Worm (Caenorhabditis elegans) whole organism, late embryonic: Measurements from ENCODE around the gene F36G9.15.

Experiments used
- C08G9.2 ChIP-seq: sonication (generic microtip); optimal IDR thresholded peaks from 2 replicates; lab custom pipeline; 2016; ENCODE audit warnings: mild to moderate bottlenecking, missing genetic modification characterization, moderate library complexity, missing compliant biosample characterization
- F13H6.1 ChIP-seq: sonication (generic microtip); optimal IDR thresholded peaks from 2 replicates; lab custom pipeline; 2016; ENCODE audit warnings: missing genetic modification characterization, missing compliant biosample characterization
- T23F11.4 ChIP-seq: fragments of 200-800 bp; sonication (Bioruptor generic); optimal IDR thresholded peaks from 2 replicates; lab custom pipeline; 2018; ENCODE audit warnings: mild to moderate bottlenecking, missing genetic modification characterization, missing compliant biosample characterization
- ahr-1 ChIP-seq: sonication (generic microtip); optimal IDR thresholded peaks from 2 replicates; lab custom pipeline; 2016; ENCODE audit warnings: missing genetic modification characterization, missing compliant biosample characterization
- ama-1 ChIP-seq: fragments of 150-350 bp; optimal IDR thresholded peaks from 2 replicates; lab custom pipeline; 2014
- ceh-14 ChIP-seq: sonication (generic microtip); optimal IDR thresholded peaks from 2 replicates; lab custom pipeline; 2016; ENCODE audit warnings: missing genotype, missing genetic modification characterization, missing compliant biosample characterization
- ceh-19 ChIP-seq: fragments of 200-800 bp; sonication (Bioruptor generic); optimal IDR thresholded peaks from 2 replicates; lab custom pipeline; 2018; ENCODE audit warnings: mild to moderate bottlenecking, missing genetic modification characterization, missing compliant biosample characterization
- ceh-2 ChIP-seq: sonication (generic microtip); optimal IDR thresholded peaks from 2 replicates; lab custom pipeline; 2016; ENCODE audit warnings: missing genotype, missing genetic modification characterization, missing compliant biosample characterization
- ceh-30 ChIP-seq: fragments of 150-350 bp; optimal IDR thresholded peaks from 2 replicates; lab custom pipeline; 2014; ENCODE audit warnings: missing biosample characterization, missing genetic modification characterization
- ceh-31 ChIP-seq: sonication (generic microtip); optimal IDR thresholded peaks from 2 replicates; lab custom pipeline; 2016; ENCODE audit warnings: missing genetic modification characterization, missing compliant biosample characterization
- ceh-34 ChIP-seq: sonication (generic microtip); optimal IDR thresholded peaks from 2 replicates; lab custom pipeline; 2016; ENCODE audit warnings: mild to moderate bottlenecking, missing genetic modification characterization, missing compliant biosample characterization
- ceh-48 ChIP-seq: sonication (generic microtip); optimal IDR thresholded peaks from 2 replicates; lab custom pipeline; 2016; ENCODE audit warnings: missing genetic modification characterization, inconsistent platforms, missing compliant biosample characterization
- ceh-6 ChIP-seq: fragments of 200-800 bp; sonication (Bioruptor generic); optimal IDR thresholded peaks from 2 replicates; lab custom pipeline; 2018; ENCODE audit warnings: mild to moderate bottlenecking, missing genetic modification characterization, missing compliant biosample characterization
- ceh-9 ChIP-seq: sonication (generic microtip); optimal IDR thresholded peaks from 2 replicates; lab custom pipeline; 2016; ENCODE audit warnings: mild to moderate bottlenecking, missing genetic modification characterization, inconsistent platforms, missing compliant biosample characterization
- che-1 ChIP-seq: sonication (generic microtip); optimal IDR thresholded peaks from 2 replicates; lab custom pipeline; 2016; ENCODE audit warnings: mild to moderate bottlenecking, missing genetic modification characterization, missing compliant biosample characterization
- elt-2 ChIP-seq: sonication (generic microtip); optimal IDR thresholded peaks from 2 replicates; lab custom pipeline; 2016; ENCODE audit warnings: missing genetic modification reagents, missing genetic modification characterization, missing compliant biosample characterization
- elt-4 ChIP-seq: sonication (generic microtip); optimal IDR thresholded peaks from 2 replicates; lab custom pipeline; 2016; ENCODE audit warnings: missing genetic modification characterization, missing compliant biosample characterization
- eyg-1 ChIP-seq: sonication (generic microtip); optimal IDR thresholded peaks from 2 replicates; lab custom pipeline; 2016; ENCODE audit warnings: missing genotype, missing genetic modification characterization, missing compliant biosample characterization
- fax-1 ChIP-seq: sonication (generic microtip); optimal IDR thresholded peaks from 2 replicates; lab custom pipeline; 2016; ENCODE audit warnings: missing genotype, missing genetic modification characterization, missing compliant biosample characterization
- fkh-10 ChIP-seq: fragments of 150-350 bp; optimal IDR thresholded peaks from 2 replicates; lab custom pipeline; 2014; ENCODE audit warnings: missing biosample characterization, missing genetic modification reagents, missing genetic modification characterization
- fkh-6 ChIP-seq: sonication (generic microtip); optimal IDR thresholded peaks from 2 replicates; lab custom pipeline; 2016; ENCODE audit warnings: missing genetic modification characterization, missing compliant biosample characterization
- gmeb-2 ChIP-seq: sonication (generic microtip); optimal IDR thresholded peaks from 2 replicates; lab custom pipeline; 2016; ENCODE audit warnings: missing genetic modification characterization, inconsistent platforms, missing compliant biosample characterization
- hlh-15 ChIP-seq: sonication (generic microtip); optimal IDR thresholded peaks from 2 replicates; lab custom pipeline; 2016; ENCODE audit warnings: missing genetic modification characterization, missing compliant biosample characterization
- hlh-8 ChIP-seq: sonication (generic microtip); optimal IDR thresholded peaks from 2 replicates; lab custom pipeline; 2016; ENCODE audit warnings: missing genotype, missing genetic modification characterization, missing compliant biosample characterization
- lim-6 ChIP-seq: sonication (generic microtip); optimal IDR thresholded peaks from 2 replicates; lab custom pipeline; 2016; ENCODE audit warnings: missing genetic modification characterization, missing compliant biosample characterization
- lin-11 ChIP-seq: fragments of 200-800 bp; sonication (Bioruptor generic); optimal IDR thresholded peaks from 2 replicates; lab custom pipeline; 2018; ENCODE audit warnings: mild to moderate bottlenecking, missing genetic modification characterization, missing compliant biosample characterization
- nfya-1 ChIP-seq: sonication (generic microtip); optimal IDR thresholded peaks from 2 replicates; lab custom pipeline; 2017; ENCODE audit warnings: missing genetic modification characterization, mild to moderate bottlenecking, missing compliant biosample characterization, antibody characterized with exemption, moderate library complexity
- nhr-232 ChIP-seq: sonication (generic microtip); optimal IDR thresholded peaks from 2 replicates; lab custom pipeline; 2016; ENCODE audit warnings: missing genetic modification characterization, missing compliant biosample characterization
- npax-4 ChIP-seq: sonication (generic microtip); optimal IDR thresholded peaks from 2 replicates; lab custom pipeline; 2016; ENCODE audit warnings: missing genetic modification characterization, missing compliant biosample characterization
- pag-3 ChIP-seq: sonication (generic microtip); optimal IDR thresholded peaks from 2 replicates; lab custom pipeline; 2016; ENCODE audit warnings: missing compliant biosample characterization, missing genetic modification characterization, borderline replicate concordance
- pax-1 ChIP-seq: fragments of 150-350 bp; optimal IDR thresholded peaks from 2 replicates; lab custom pipeline; 2014; ENCODE audit warnings: missing biosample characterization, missing genetic modification characterization
- pha-2 ChIP-seq: sonication (generic microtip); optimal IDR thresholded peaks from 2 replicates; lab custom pipeline; 2017; ENCODE audit warnings: mild to moderate bottlenecking, missing genetic modification characterization, missing compliant biosample characterization
- pha-4 ChIP-seq: fragments of 150-350 bp; optimal IDR thresholded peaks from 2 replicates; lab custom pipeline; 2018; ENCODE audit warnings: missing biosample characterization, missing genetic modification reagents, missing genetic modification characterization
- pros-1 ChIP-seq: fragments of 150-350 bp; optimal IDR thresholded peaks from 2 replicates; lab custom pipeline; 2014; ENCODE audit warnings: missing biosample characterization, missing genetic modification reagents, missing genetic modification characterization
- ref-2 ChIP-seq: sonication (generic microtip); optimal IDR thresholded peaks from 2 replicates; lab custom pipeline; 2016; ENCODE audit warnings: missing genetic modification characterization, missing compliant biosample characterization
- rnt-1 ChIP-seq: sonication (generic microtip); optimal IDR thresholded peaks from 2 replicates; lab custom pipeline; 2016; ENCODE audit warnings: missing genetic modification characterization, missing compliant biosample characterization
- sdc-2 ChIP-seq: sonication (generic microtip); optimal IDR thresholded peaks from 2 replicates; lab custom pipeline; 2016; ENCODE audit warnings: missing genotype, missing genetic modification characterization, missing compliant biosample characterization
- syd-9 ChIP-seq: sonication (generic microtip); optimal IDR thresholded peaks from 2 replicates; lab custom pipeline; 2016; ENCODE audit warnings: mild to moderate bottlenecking, missing genetic modification characterization, moderate library complexity, missing compliant biosample characterization
- tbx-2 ChIP-seq: sonication (generic microtip); optimal IDR thresholded peaks from 2 replicates; lab custom pipeline; 2016; ENCODE audit warnings: missing genetic modification characterization, missing compliant biosample characterization
- ttx-3 ChIP-seq: sonication (generic microtip); optimal IDR thresholded peaks from 2 replicates; lab custom pipeline; 2016; ENCODE audit warnings: missing genetic modification reagents, missing genetic modification characterization, missing compliant biosample characterization
- unc-55 ChIP-seq: sonication (generic microtip); optimal IDR thresholded peaks from 2 replicates; lab custom pipeline; 2017; ENCODE audit warnings: missing biosample characterization, missing genetic modification reagents, missing genetic modification characterization
- zip-5 ChIP-seq: sonication (generic microtip); optimal IDR thresholded peaks from 2 replicates; lab custom pipeline; 2016; ENCODE audit warnings: missing genetic modification characterization, missing compliant biosample characterization
- ztf-16 ChIP-seq: sonication (generic microtip); optimal IDR thresholded peaks from 2 replicates; lab custom pipeline; 2017; ENCODE audit warnings: missing genetic modification characterization, missing compliant biosample characterization

The F36G9.15 gene

ce11 chrV:15988074-15988473, at the start of gene F36G9.15:
Gene F36G9.15 (minus strand): TSS chrV:15988174.
- no peak for TF ChIP-seq tbx-2
- no peak for TF ChIP-seq ztf-16 (tag; lab: Kevin White, UChicago)
- TF ChIP-seq rnt-1, result no peak
- TF ChIP-seq ceh-48 (tag; lab: Kevin White, UChicago), result no peak
- TF ChIP-seq fax-1 (tag; lab: Kevin White, UChicago), result no peak
- no peak for TF ChIP-seq pros-1 (tag; lab: Kevin White, UChicago)
- TF ChIP-seq fkh-10 (GFP tag; lab: Kevin White, UChicago), result no peak
- TF ChIP-seq pha-4 (tag; lab: Kevin White, UChicago), result no peak
- no peak for TF ChIP-seq che-1 (tag; lab: Kevin White, UChicago)
- no peak for TF ChIP-seq ref-2
- TF ChIP-seq sdc-2 (tag; lab: Kevin White, UChicago), result no peak
- no peak for TF ChIP-seq ceh-6 (GFP tag; lab: Kevin White, UChicago)
- no peak for TF ChIP-seq ama-1 (lab: Kevin White, UChicago)
- TF ChIP-seq pha-2 (tag; lab: Kevin White, UChicago), result no peak
- TF ChIP-seq pag-3 (tag; lab: Kevin White, UChicago), result no peak
- no peak for TF ChIP-seq hlh-15
- TF ChIP-seq unc-55 (GFP tag; lab: Kevin White, UChicago), result no peak
- no peak for TF ChIP-seq C08G9.2 (tag; lab: Kevin White, UChicago)
- no peak for TF ChIP-seq ceh-14 (tag; lab: Kevin White, UChicago)
- TF ChIP-seq lin-11 (tag; lab: Kevin White, UChicago), result no peak

- TF ChIP-seq fkh-6 (tag; lab: Kevin White, UChicago) (no peak), pag-3 (tag; lab: Kevin White, UChicago) (no peak), ceh-19 (no peak), nfya-1 (tag; lab: Kevin White, UChicago) (no peak), ahr-1 (tag; lab: Kevin White, UChicago) (no peak), zip-5 (tag; lab: Kevin White, UChicago) (no peak), unc-55 (GFP tag; lab: Kevin White, UChicago) (no peak), fkh-10 (GFP tag; lab: Kevin White, UChicago) (no peak), pha-4 (tag; lab: Kevin White, UChicago) (no peak), syd-9 (tag; lab: Kevin White, UChicago) (no peak), ceh-31 (no peak), elt-4 (tag; lab: Kevin White, UChicago) (no peak), F13H6.1 (tag; lab: Kevin White, UChicago) (no peak), ceh-2 (tag; lab: Kevin White, UChicago) (no peak), npax-4 (no peak), T23F11.4 (GFP tag; lab: Kevin White, UChicago) (no peak), ttx-3 (no peak), ceh-30 (tag; lab: Kevin White, UChicago) (no peak), elt-2 (no peak), ceh-9 (tag; lab: Kevin White, UChicago) (no peak)
These were observed 48.2 kb upstream of the F36G9.15 start, which contains the start of gene T10C6.10 for ce11 chrV:16036166-16036565. Gene T10C6.10 (plus strand): TSS chrV:16036413.

ce11 chrV:16033491-16033890, 45.5 kb upstream of the F36G9.15 start:
- TF ChIP-seq zip-5 (tag; lab: Kevin White, UChicago) (no peak), ceh-34 (tag; lab: Kevin White, UChicago) (no peak), ceh-31 (no peak), eyg-1 (tag; lab: Kevin White, UChicago) (no peak), lim-6 (tag; lab: Kevin White, UChicago) (no peak), gmeb-2 (tag; lab: Kevin White, UChicago) (no peak), nhr-232 (tag; lab: Kevin White, UChicago) (no peak), pax-1 (no peak), rnt-1 (no peak), hlh-8 (no peak), pros-1 (tag; lab: Kevin White, UChicago) (no peak), T23F11.4 (GFP tag; lab: Kevin White, UChicago) (no peak)
